Worm (Caenorhabditis elegans): ENCODE data around the gene nrx-1.

DNA sequence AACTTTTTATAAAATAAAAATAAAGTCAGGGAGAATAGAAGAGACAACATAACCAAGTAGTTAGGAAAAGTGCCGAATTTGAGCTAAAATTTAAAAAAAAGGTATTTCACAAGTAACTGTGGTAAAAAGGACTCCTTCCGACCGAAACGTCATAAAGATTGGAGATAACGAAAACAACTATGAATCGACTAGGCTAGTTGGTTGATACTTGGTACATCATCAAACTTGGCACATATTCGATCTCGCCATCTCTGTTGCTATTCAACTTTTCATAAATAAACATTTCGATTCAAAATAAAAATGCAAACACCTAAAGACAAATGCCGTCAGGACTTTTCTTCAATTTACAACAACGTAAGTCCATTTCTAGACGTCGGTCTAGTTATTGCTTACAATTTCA lies 13.0 kb upstream of the nrx-1 start, which contains the start of gene C29A12.22:
- no peak for TF ChIP-seq T22C8.4 (GFP tag; IDR thresholded peaks at IDR 0.05)
- TF ChIP-seq tab-1 (GFP tag; IDR thresholded peaks at IDR 0.05), result no peak
- no peak for TF ChIP-seq cog-1 (tag; optimal IDR thresholded peaks at IDR 0.05)
- no peak for TF ChIP-seq ref-1 (GFP tag; conservative IDR thresholded peaks at IDR 0.05)
- no peak for TF ChIP-seq ztf-23 (GFP tag; IDR thresholded peaks at IDR 0.05)
- TF ChIP-seq flt-1 (GFP tag; IDR thresholded peaks at IDR 0.05), result no peak
- no peak for TF ChIP-seq med-1 (GFP tag; optimal IDR thresholded peaks at IDR 0.05; ENCODE audit: insufficient read depth)

All from whole organism, midembryonic.